Worm (Caenorhabditis elegans) whole organism, L1 larva: ENCODE data around the gene nhr-182.

Experiments used
- C34B4.2 ChIP-seq: sonication (generic microtip); optimal IDR thresholded peaks from 2 replicates; lab custom pipeline; 2017; ENCODE audit warnings: mild to moderate bottlenecking, missing genetic modification characterization, missing compliant biosample characterization
- aly-2 ChIP-seq: fragments of 150-350 bp; optimal IDR thresholded peaks from 2 replicates; lab custom pipeline; 2014; ENCODE audit warnings: missing biosample characterization, missing genetic modification characterization
- ama-1 ChIP-seq: fragments of 150-350 bp; optimal IDR thresholded peaks from 2 replicates; lab custom pipeline; 2014
- blmp-1 ChIP-seq: fragments of 150-350 bp; optimal IDR thresholded peaks from 2 replicates; lab custom pipeline; 2014; ENCODE audit warnings: missing biosample characterization, missing genetic modification characterization
- ceh-8 ChIP-seq: fragments of 200-800 bp; sonication (Bioruptor generic); optimal IDR thresholded peaks from 2 replicates; lab custom pipeline; 2018; ENCODE audit warnings: mild to moderate bottlenecking, missing genetic modification characterization, moderate library complexity, missing compliant biosample characterization
- ceh-82 ChIP-seq, 3 experiments: fragments of 150-350 bp in 1 of 3; sonication (generic microtip) in 2 of 3; optimal IDR thresholded peaks; 2 replicates each; lab custom pipeline; 2014 to 2017; ENCODE audit warnings: missing biosample characterization in 3 of 3, missing genetic modification characterization in 3 of 3
- ceh-88 ChIP-seq: fragments of 200-800 bp; sonication (Bioruptor generic); IDR thresholded peaks from 2 replicates; pipeline ENCODE4 v1.3.6; 2022; ENCODE audit warnings: missing genetic modification characterization, missing compliant biosample characterization
- ceh-90 ChIP-seq: sonication (generic microtip); optimal IDR thresholded peaks from 2 replicates; lab custom pipeline; 2016; ENCODE audit warnings: missing genetic modification characterization, missing compliant biosample characterization
- dsc-1 ChIP-seq: sonication (generic microtip); optimal IDR thresholded peaks from 2 replicates; lab custom pipeline; 2016; ENCODE audit warnings: mild to moderate bottlenecking, missing genetic modification characterization, missing compliant biosample characterization
- efl-1 ChIP-seq, 4 experiments: fragments of 150-350 bp; optimal IDR thresholded peaks in 3 of 4; peaks in 1 of 4; 1 replicate in 1 of 4; 2 replicates in 3 of 4; lab custom pipeline; 2014; ENCODE audit warnings: missing biosample characterization in 2 of 4, missing genetic modification characterization in 2 of 4, missing genetic modification reagents in 2 of 4
- efl-3 ChIP-seq: fragments of 200-800 bp; sonication (Bioruptor generic); optimal IDR thresholded peaks from 2 replicates; lab custom pipeline; 2018; ENCODE audit warnings: mild to moderate bottlenecking, missing genetic modification characterization, missing compliant biosample characterization
- egl-13 ChIP-seq: sonication (generic microtip); optimal IDR thresholded peaks from 2 replicates; lab custom pipeline; 2016; ENCODE audit warnings: missing genotype, missing genetic modification reagents, missing genetic modification characterization, missing compliant biosample characterization
- egl-27 ChIP-seq, 2 experiments: fragments of 150-350 bp in 1 of 2; sonication (generic microtip); optimal IDR thresholded peaks; 3 replicates each; lab custom pipeline; 2017 to 2018; ENCODE audit warnings: missing biosample characterization in 2 of 2, missing genetic modification characterization in 2 of 2, missing genetic modification reagents in 2 of 2
- elt-3 ChIP-seq, 6 experiments: fragments of 150-350 bp in 1 of 6; sonication (generic microtip); optimal IDR thresholded peaks; 2 replicates each; lab custom pipeline; 2017 to 2018; ENCODE audit warnings: missing biosample characterization in 6 of 6, missing genetic modification characterization in 6 of 6, inconsistent platforms in 1 of 6
- ets-5 ChIP-seq: fragments of 200-800 bp; sonication (Bioruptor generic); IDR thresholded peaks from 2 replicates; pipeline ENCODE4 v1.3.6; 2022; ENCODE audit warnings: missing genetic modification characterization, missing compliant biosample characterization
- fkh-10 ChIP-seq: sonication (generic microtip); optimal IDR thresholded peaks from 2 replicates; lab custom pipeline; 2017; ENCODE audit warnings: missing biosample characterization, missing genetic modification reagents, missing genetic modification characterization
- jun-1 ChIP-seq: fragments of 150-350 bp; optimal IDR thresholded peaks from 2 replicates; lab custom pipeline; 2014; ENCODE audit warnings: missing biosample characterization, missing genetic modification reagents, missing genetic modification characterization
- lin-39 ChIP-seq: fragments of 150-350 bp; optimal IDR thresholded peaks from 2 replicates; lab custom pipeline; 2014; ENCODE audit warnings: missing biosample characterization, missing genetic modification reagents, missing genetic modification characterization
- mab-9 ChIP-seq: fragments of 200-800 bp; sonication (Bioruptor generic); IDR thresholded peaks from 2 replicates; pipeline ENCODE4 v1.3.6; 2022; ENCODE audit warnings: missing genetic modification reagents, missing genetic modification characterization, missing compliant biosample characterization
- mdl-1 ChIP-seq, 2 experiments: fragments of 150-350 bp; optimal IDR thresholded peaks; 2 replicates each; lab custom pipeline; 2014 to 2017; ENCODE audit warnings: missing biosample characterization in 2 of 2, missing genetic modification characterization in 2 of 2, inconsistent platforms in 1 of 2
- mef-2 ChIP-seq: fragments of 150-350 bp; optimal IDR thresholded peaks from 2 replicates; lab custom pipeline; 2014; ENCODE audit warnings: missing biosample characterization, missing genetic modification characterization
- nhr-11 ChIP-seq: fragments of 150-350 bp; optimal IDR thresholded peaks from 2 replicates; lab custom pipeline; 2014; ENCODE audit warnings: missing biosample characterization, missing genetic modification characterization
- nhr-19 ChIP-seq: fragments of 200-800 bp; sonication (Bioruptor generic); conservative IDR thresholded peaks from 2 replicates; pipeline ENCODE4 v1.3.6; 2022; ENCODE audit warnings: missing genetic modification characterization, missing compliant biosample characterization
- nhr-28 ChIP-seq: fragments of 150-350 bp; optimal IDR thresholded peaks from 2 replicates; lab custom pipeline; 2014; ENCODE audit warnings: missing biosample characterization, missing genetic modification characterization
- nhr-47 ChIP-seq: sonication (generic microtip); optimal IDR thresholded peaks from 2 replicates; lab custom pipeline; 2016; ENCODE audit warnings: mild to moderate bottlenecking, missing genetic modification characterization, moderate library complexity, missing compliant biosample characterization
- nhr-71 ChIP-seq: sonication (generic microtip); optimal IDR thresholded peaks from 2 replicates; lab custom pipeline; 2016; ENCODE audit warnings: mild to moderate bottlenecking, missing genetic modification characterization, moderate library complexity, missing compliant biosample characterization
- nhr-76 ChIP-seq: sonication (generic microtip); optimal IDR thresholded peaks from 2 replicates; lab custom pipeline; 2017; ENCODE audit warnings: missing biosample characterization, missing genetic modification characterization
- nhr-85 ChIP-seq: sonication (generic microtip); peaks from one replicate; lab custom pipeline; 2016; ENCODE audit warnings: missing genetic modification characterization, inconsistent platforms, missing compliant biosample characterization
- pag-3 ChIP-seq: sonication (generic microtip); optimal IDR thresholded peaks from 2 replicates; lab custom pipeline; 2017; ENCODE audit warnings: missing genetic modification characterization, mild to moderate bottlenecking, missing compliant biosample characterization, antibody characterized with exemption, borderline replicate concordance; ENCODE audit not compliant: insufficient read depth
- pax-3 ChIP-seq: fragments of 200-800 bp; sonication (Bioruptor generic); optimal IDR thresholded peaks from 2 replicates; lab custom pipeline; 2018; ENCODE audit warnings: mild to moderate bottlenecking, missing genetic modification characterization, moderate library complexity, missing compliant biosample characterization
- skn-1 ChIP-seq: fragments of 150-350 bp; optimal IDR thresholded peaks from 2 replicates; lab custom pipeline; 2014; ENCODE audit warnings: missing biosample characterization, missing genetic modification characterization
- snu-23 ChIP-seq: sonication (generic microtip); optimal IDR thresholded peaks from 2 replicates; lab custom pipeline; 2016; ENCODE audit warnings: missing genetic modification characterization, missing compliant biosample characterization
- sup-37 ChIP-seq: fragments of 200-800 bp; sonication (Bioruptor generic); optimal IDR thresholded peaks from 2 replicates; lab custom pipeline; 2018; ENCODE audit warnings: mild to moderate bottlenecking, missing genetic modification characterization, missing compliant biosample characterization
- swsn-7 ChIP-seq: sonication (generic microtip); optimal IDR thresholded peaks from 2 replicates; lab custom pipeline; 2016; ENCODE audit warnings: missing genetic modification characterization, missing compliant biosample characterization
- tlp-1 ChIP-seq: fragments of 150-350 bp; optimal IDR thresholded peaks from 2 replicates; lab custom pipeline; 2014; ENCODE audit warnings: missing biosample characterization, missing genetic modification characterization
- unc-130 ChIP-seq: fragments of 150-350 bp; optimal IDR thresholded peaks from 2 replicates; lab custom pipeline; 2017; ENCODE audit warnings: missing biosample characterization, missing genetic modification characterization, inconsistent platforms
- unc-86 ChIP-seq: sonication (generic microtip); optimal IDR thresholded peaks from 2 replicates; lab custom pipeline; 2016; ENCODE audit warnings: missing genetic modification characterization, missing compliant biosample characterization
- unc-98 ChIP-seq: fragments of 200-800 bp; sonication (Bioruptor generic); IDR thresholded peaks from 2 replicates; pipeline ENCODE4 v1.3.6; 2022; ENCODE audit warnings: missing genetic modification characterization, missing compliant biosample characterization
- vab-15 ChIP-seq: sonication (generic microtip); optimal IDR thresholded peaks from 2 replicates; lab custom pipeline; 2017; ENCODE audit warnings: missing genotype, mild to moderate bottlenecking, missing genetic modification characterization, missing compliant biosample characterization
- zip-4 ChIP-seq: fragments of 200-800 bp; sonication (Bioruptor generic); optimal IDR thresholded peaks from 2 replicates; lab custom pipeline; 2018; ENCODE audit warnings: mild to moderate bottlenecking, missing genetic modification characterization, moderate library complexity, missing compliant biosample characterization

Gene nhr-182

ce11 chrV:2300905-2301304 is 41.2 kb upstream of the nhr-182 start, which contains the start of gene Y19D10B.8:
Gene Y19D10B.8, minus strand, starts transcription at chrV:2301005.
- no peak for TF ChIP-seq efl-1 (optimal IDR thresholded peaks at IDR 0.05; lab: Kevin White, UChicago)
- TF ChIP-seq efl-1 (GFP tag; optimal IDR thresholded peaks at IDR 0.05 in 1 of 2; lab: Kevin White, UChicago): no peak
- TF ChIP-seq swsn-7 (tag; lab: Kevin White, UChicago): no peak
- TF ChIP-seq ceh-88 (GFP tag; lab: Robert Waterston, UW): no peak
- TF ChIP-seq elt-3 (tag; optimal IDR thresholded peaks at IDR 0.05; lab: Kevin White, UChicago): no peak
- TF ChIP-seq efl-3 (GFP tag; lab: Kevin White, UChicago): no peak
- no peak for TF ChIP-seq ceh-90 (tag; lab: Kevin White, UChicago)
- TF ChIP-seq unc-130: no peak
- no peak for TF ChIP-seq sup-37 (GFP tag; lab: Kevin White, UChicago)
- no peak for TF ChIP-seq fkh-10 (GFP tag; lab: Kevin White, UChicago)

ce11 chrV:2294577-2294976 is 34.9 kb upstream of the nhr-182 start, which contains the start of gene nhr-226:
Gene nhr-226, plus strand, starts transcription at chrV:2294877.
- TF ChIP-seq zip-4 (GFP tag; lab: Kevin White, UChicago) (no peak), ceh-8 (GFP tag; lab: Kevin White, UChicago) (no peak), nhr-19 (GFP tag; lab: Robert Waterston, UW) (no peak), nhr-71 (tag; lab: Kevin White, UChicago) (no peak), elt-3 (tag; optimal IDR thresholded peaks at IDR 0.05; lab: Kevin White, UChicago) (no peak), nhr-85 (tag; lab: Kevin White, UChicago) (no peak)
- TF ChIP-seq, all 84 proteins: peak for 0

- no peak for TF ChIP-seq pag-3 (tag; lab: Kevin White, UChicago)
- TF ChIP-seq unc-98: no peak
- TF ChIP-seq dsc-1 (tag; lab: Kevin White, UChicago): no peak
- no peak for TF ChIP-seq unc-86
- TF ChIP-seq vab-15 (tag; lab: Kevin White, UChicago): no peak
- no peak for TF ChIP-seq zip-4 (GFP tag; lab: Kevin White, UChicago)
- no peak for TF ChIP-seq aly-2
- TF ChIP-seq pax-3 (tag; lab: Kevin White, UChicago): no peak
- TF ChIP-seq, all 84 proteins: peak for 0
These were observed 32.5 kb upstream of the nhr-182 start, which contains the start of gene nhr-115 for ce11 chrV:2292240-2292639. Gene nhr-115, plus strand, starts transcription at chrV:2292540.

- TF ChIP-seq tlp-1 (tag; lab: Kevin White, UChicago) (no peak), mdl-1 (tag; optimal IDR thresholded peaks at IDR 0.05; lab: Kevin White, UChicago) (no peak), ama-1 (lab: Kevin White, UChicago) (no peak)
These were observed 30.6 kb upstream of the nhr-182 start, which contains the start of gene nhr-225 for ce11 chrV:2290329-2290728. Gene nhr-225, minus strand, starts transcription at chrV:2290474.

ce11 chrV:2285107-2285506 is 25.4 kb upstream of the nhr-182 start, which contains the start of gene nhr-227:
Gene nhr-227, plus strand, starts transcription at chrV:2285432.
- TF ChIP-seq efl-1 (optimal IDR thresholded peaks at IDR 0.05; lab: Kevin White, UChicago) (no peak), efl-1 (GFP tag; optimal IDR thresholded peaks at IDR 0.05 in 1 of 2; lab: Kevin White, UChicago) (peak in 1 of 2 experiments; percentile 89), efl-3 (GFP tag; lab: Kevin White, UChicago) (no peak)

- TF ChIP-seq snu-23 (peak; percentile 62), jun-1 (no peak), nhr-19 (GFP tag; lab: Robert Waterston, UW) (no peak), C34B4.2 (tag; lab: Kevin White, UChicago) (no peak), nhr-11 (no peak), nhr-76 (tag; lab: Kevin White, UChicago) (no peak), nhr-47 (tag; lab: Kevin White, UChicago) (peak; percentile 43), unc-86 (no peak), lin-39 (tag; lab: Kevin White, UChicago) (no peak), unc-98 (no peak), ceh-82 (tag; optimal IDR thresholded peaks at IDR 0.05; lab: Kevin White, UChicago) (peak in 1 of 3 experiments; percentile 50), zip-4 (GFP tag; lab: Kevin White, UChicago) (no peak), mdl-1 (tag; optimal IDR thresholded peaks at IDR 0.05; lab: Kevin White, UChicago) (peak in 1 of 2 experiments; percentile 7), efl-1 (optimal IDR thresholded peaks at IDR 0.05; lab: Kevin White, UChicago) (peak; percentile 60 to 63), efl-1 (GFP tag; optimal IDR thresholded peaks at IDR 0.05 in 1 of 2; lab: Kevin White, UChicago) (peak; percentile 20 to 88), nhr-28 (tag; lab: Kevin White, UChicago) (no peak), blmp-1 (tag; lab: Kevin White, UChicago) (peak; percentile 79), ets-5 (no peak), egl-13 (no peak), mef-2 (tag; lab: Kevin White, UChicago) (no peak), mab-9 (GFP tag; lab: Robert Waterston, UW) (no peak), skn-1 (tag; lab: Kevin White, UChicago) (peak; percentile 89), egl-27 (tag; optimal IDR thresholded peaks at IDR 0.05; lab: Kevin White, UChicago) (no peak)
These were observed 21.8 kb upstream of the nhr-182 start, which contains the start of gene nhr-228 for ce11 chrV:2281499-2281898. Gene nhr-228, plus strand, starts transcription at chrV:2281759.
